Fruit fly (Drosophila melanogaster) whole organism, prepupa: ENCODE measurements around the gene CG31206.
"Not testable (repeated sequence)": the region's sequence is repeated elsewhere in the genome, so short reads cannot be mapped to it uniquely, and the experiment has no call there.

Experiments
- Blimp-1 ChIP-seq: fragments of 200-800 bp; sonication (Bioruptor generic); optimal IDR thresholded peaks from 3 replicates; lab custom pipeline; 2017; ENCODE audit warnings: missing biosample characterization, missing genetic modification characterization, mild to moderate bottlenecking, moderate library complexity, missing genetic modification reagents
- CG11294 ChIP-seq: fragments of 200-800 bp; sonication (Bioruptor generic); IDR thresholded peaks from 2 replicates; pipeline ENCODE4 v1.3.6; 2022; ENCODE audit warnings: missing biosample characterization, missing genetic modification characterization
- CG16779 ChIP-seq: fragments of 200-800 bp; sonication (Bioruptor generic); optimal IDR thresholded peaks from 3 replicates; lab custom pipeline; 2017; ENCODE audit warnings: missing biosample characterization, mild to moderate bottlenecking, missing genetic modification characterization
- CG3032 ChIP-seq: fragments of 200-800 bp; optimal IDR thresholded peaks from 2 replicates; lab custom pipeline; 2019; ENCODE audit warnings: missing biosample characterization, mild to moderate bottlenecking, missing genetic modification characterization, moderate library complexity
- CG32006 ChIP-seq: fragments of 200-800 bp; sonication (Bioruptor generic); optimal IDR thresholded peaks from 3 replicates; lab custom pipeline; 2017; ENCODE audit warnings: missing biosample characterization, mild to moderate bottlenecking, missing genetic modification characterization
- CG34406 ChIP-seq: fragments of 200-800 bp; sonication (Bioruptor generic); optimal IDR thresholded peaks from 3 replicates; lab custom pipeline; 2016; ENCODE audit warnings: missing biosample characterization, missing genetic modification characterization
- CG4318 ChIP-seq: fragments of 200-800 bp; sonication (Bioruptor generic); optimal IDR thresholded peaks from 3 replicates; lab custom pipeline; 2017; ENCODE audit warnings: missing biosample characterization, mild to moderate bottlenecking, missing genetic modification characterization
- CG6276 ChIP-seq: fragments of 200-800 bp; sonication (Bioruptor generic); optimal IDR thresholded peaks from 2 replicates; lab custom pipeline; 2017; ENCODE audit warnings: missing biosample characterization, mild to moderate bottlenecking, missing genetic modification characterization
- CG6792 ChIP-seq: fragments of 200-800 bp; sonication (Bioruptor generic); optimal IDR thresholded peaks from 3 replicates; lab custom pipeline; 2016; ENCODE audit warnings: missing biosample characterization, missing genetic modification characterization
- CG6808 ChIP-seq: fragments of 200-800 bp; sonication (Bioruptor generic); optimal IDR thresholded peaks from 3 replicates; lab custom pipeline; 2017; ENCODE audit warnings: missing biosample characterization, missing genetic modification characterization, mild to moderate bottlenecking, moderate library complexity, missing genetic modification reagents
- CG7368 ChIP-seq: fragments of 200-800 bp; sonication (Bioruptor generic); optimal IDR thresholded peaks from 3 replicates; lab custom pipeline; 2016; ENCODE audit warnings: missing biosample characterization, missing genetic modification characterization
- CG8119 ChIP-seq: fragments of 200-800 bp; sonication (Bioruptor generic); IDR thresholded peaks from 3 replicates; pipeline ENCODE4 v1.3.6; 2022; ENCODE audit warnings: missing biosample characterization, missing genetic modification characterization
- CG8319 ChIP-seq: fragments of 200-800 bp; sonication (Bioruptor generic); optimal IDR thresholded peaks from 3 replicates; lab custom pipeline; 2016; ENCODE audit warnings: missing biosample characterization, missing genetic modification characterization
- CG9139 ChIP-seq: fragments of 200-800 bp; sonication (Bioruptor generic); optimal IDR thresholded peaks from 3 replicates; lab custom pipeline; 2017; ENCODE audit warnings: missing biosample characterization, mild to moderate bottlenecking, missing genetic modification characterization
- Eip75B ChIP-seq: fragments of 200-800 bp; sonication (Bioruptor generic); optimal IDR thresholded peaks from 3 replicates; lab custom pipeline; 2016; ENCODE audit warnings: missing biosample characterization, missing genetic modification characterization
- Eip78C ChIP-seq: fragments of 200-800 bp; sonication (Bioruptor generic); peaks from one replicate; lab custom pipeline; 2016; ENCODE audit warnings: missing biosample characterization, missing genetic modification characterization
- Eip93F ChIP-seq: fragments of 200-800 bp; sonication (Bioruptor generic); optimal IDR thresholded peaks from 2 replicates; lab custom pipeline; 2016; ENCODE audit warnings: missing biosample characterization, mild to moderate bottlenecking, missing genetic modification characterization
- Hr38 ChIP-seq: sonication (Bioruptor generic); optimal IDR thresholded peaks from 2 replicates; lab custom pipeline; 2016; ENCODE audit warnings: missing biosample characterization, missing genetic modification characterization
- Hr39 ChIP-seq: fragments of 200-800 bp; sonication (Bioruptor generic); optimal IDR thresholded peaks from 2 replicates; lab custom pipeline; 2016; ENCODE audit warnings: missing biosample characterization, missing genetic modification characterization
- Lpt ChIP-seq: fragments of 200-800 bp; sonication (Bioruptor generic); optimal IDR thresholded peaks from 3 replicates; lab custom pipeline; 2016; ENCODE audit warnings: missing biosample characterization, missing genetic modification characterization
- Met ChIP-seq: fragments of 200-800 bp; sonication (Bioruptor generic); optimal IDR thresholded peaks from 3 replicates; lab custom pipeline; 2016; ENCODE audit warnings: missing biosample characterization, missing genetic modification characterization
- Smox ChIP-seq: fragments of 200-800 bp; sonication (Bioruptor generic); optimal IDR thresholded peaks from 3 replicates; lab custom pipeline; 2016; ENCODE audit warnings: missing biosample characterization, missing genetic modification characterization
- Sox102F ChIP-seq: fragments of 200-800 bp; sonication (Bioruptor generic); optimal IDR thresholded peaks from 2 replicates; lab custom pipeline; 2016; ENCODE audit warnings: missing biosample characterization, mild to moderate bottlenecking, missing genetic modification characterization
- Sox14 ChIP-seq: fragments of 200-800 bp; sonication (Bioruptor generic); optimal IDR thresholded peaks from 3 replicates; lab custom pipeline; 2016; ENCODE audit warnings: missing biosample characterization, missing genetic modification characterization
- Sox15 ChIP-seq: fragments of 200-800 bp; sonication (Bioruptor generic); optimal IDR thresholded peaks from 3 replicates; lab custom pipeline; 2016; ENCODE audit warnings: missing biosample characterization, missing genetic modification characterization
- acj6 ChIP-seq: fragments of 200-800 bp; sonication (Bioruptor generic); optimal IDR thresholded peaks from 3 replicates; lab custom pipeline; 2016; ENCODE audit warnings: missing biosample characterization, missing genetic modification characterization
- cyc ChIP-seq: fragments of 200-800 bp; sonication (Bioruptor generic); optimal IDR thresholded peaks from 3 replicates; lab custom pipeline; 2016; ENCODE audit warnings: missing biosample characterization, missing genetic modification characterization
- dsx ChIP-seq: fragments of 200-800 bp; optimal IDR thresholded peaks from 3 replicates; lab custom pipeline; 2019; ENCODE audit warnings: missing biosample characterization, mild to moderate bottlenecking, missing genetic modification characterization, moderate library complexity; ENCODE audit not compliant: poor library complexity, severe bottlenecking
- fkh ChIP-seq: fragments of 200-800 bp; sonication (Bioruptor generic); optimal IDR thresholded peaks from 3 replicates; lab custom pipeline; 2017; ENCODE audit warnings: missing biosample characterization, mild to moderate bottlenecking, missing genetic modification characterization, moderate library complexity
- lz ChIP-seq: fragments of 200-800 bp; sonication (Bioruptor generic); optimal IDR thresholded peaks from 3 replicates; lab custom pipeline; 2016; ENCODE audit warnings: missing biosample characterization, missing genetic modification characterization
- net ChIP-seq: fragments of 200-800 bp; sonication (Bioruptor generic); optimal IDR thresholded peaks from 3 replicates; lab custom pipeline; 2016; ENCODE audit warnings: missing biosample characterization, missing genetic modification characterization
- pdm3 ChIP-seq: fragments of 200-800 bp; sonication (Bioruptor generic); optimal IDR thresholded peaks from 3 replicates; lab custom pipeline; 2016; ENCODE audit warnings: missing biosample characterization, missing genetic modification characterization
- salr ChIP-seq, 2 experiments: fragments of 200-800 bp; sonication (Bioruptor generic); optimal IDR thresholded peaks; 3 replicates each; lab custom pipeline; 2016 to 2018; ENCODE audit warnings: missing biosample characterization in 2 of 2, missing genetic modification characterization in 2 of 2, mild to moderate bottlenecking in 1 of 2
- ss ChIP-seq, 2 experiments: fragments of 200-800 bp; sonication (Bioruptor generic); optimal IDR thresholded peaks; 2 replicates in 1 of 2; 3 replicates in 1 of 2; lab custom pipeline; 2017 to 2018; ENCODE audit warnings: mild to moderate bottlenecking in 2 of 2, missing biosample characterization in 2 of 2, missing genetic modification characterization in 2 of 2, moderate library complexity in 1 of 2
- topi ChIP-seq: fragments of 200-800 bp; sonication (Bioruptor generic); optimal IDR thresholded peaks from 3 replicates; lab custom pipeline; 2016; ENCODE audit warnings: missing biosample characterization, missing genetic modification characterization
- vri ChIP-seq: fragments of 200-800 bp; sonication (Bioruptor generic); optimal IDR thresholded peaks from 3 replicates; lab custom pipeline; 2016; ENCODE audit warnings: missing biosample characterization, mild to moderate bottlenecking, missing genetic modification characterization

Gene CG31206

dm6 chr3R:20114538-20114937, 6.8 kb upstream of the CG31206 start, which contains the start of gene CG10887:
TSS of gene CG10887 (plus strand) at chr3R:20114838.
- not testable (repeated sequence) for TF ChIP-seq fkh (GFP tag; lab: Kevin White, UChicago); Hr39; CG16779 (tag; lab: Kevin White, UChicago)
- TF ChIP-seq, all 60 proteins: peak for 0; not testable (repeated sequence) for 60

dm6 chr3R:20082350-20082749, 25.4 kb downstream of the CG31206 start, which contains the start of gene Rh3:
TSS of gene Rh3 (minus strand) at chr3R:20082450.
- no peak for TF ChIP-seq lz (GFP tag; lab: Kevin White, UChicago)

- no peak for TF ChIP-seq topi (GFP tag; lab: Kevin White, UChicago)
- TF ChIP-seq fkh (GFP tag; lab: Kevin White, UChicago) = no peak
- no peak for TF ChIP-seq CG4318 (GFP tag; lab: Kevin White, UChicago)
- TF ChIP-seq CG34406 (GFP tag; lab: Kevin White, UChicago) = no peak
- TF ChIP-seq CG11294 (GFP tag; lab: Robert Waterston, UW) = no peak
- TF ChIP-seq pdm3 = no peak
- no peak for TF ChIP-seq Eip93F
- no peak for TF ChIP-seq Smox (GFP tag; lab: Kevin White, UChicago)
- TF ChIP-seq CG8119 (GFP tag; lab: Robert Waterston, UW) = no peak
- TF ChIP-seq cyc (GFP tag; lab: Kevin White, UChicago) = no peak
- TF ChIP-seq Met (GFP tag; lab: Kevin White, UChicago) = no peak
- TF ChIP-seq Sox102F (GFP tag; lab: Kevin White, UChicago) = no peak
- TF ChIP-seq Lpt = no peak
- no peak for TF ChIP-seq CG6792
- TF ChIP-seq CG6808 = no peak
- no peak for TF ChIP-seq Sox15 (GFP tag; lab: Kevin White, UChicago)
- no peak for TF ChIP-seq salr (GFP tag; optimal IDR thresholded peaks at IDR 0.05; lab: Kevin White, UChicago)
Measured at dm6 chr3R:20080205-20080604, 27.6 kb downstream of the CG31206 start.

- TF ChIP-seq Sox14 (GFP tag; lab: Kevin White, UChicago) (no peak), CG7368 (no peak), Eip78C (GFP tag; lab: Kevin White, UChicago) (no peak), CG34406 (GFP tag; lab: Kevin White, UChicago) (no peak), net (GFP tag; lab: Kevin White, UChicago) (no peak), CG8319 (GFP tag; lab: Kevin White, UChicago) (no peak), Hr39 (no peak), Hr38 (no peak)
Measured at dm6 chr3R:20066435-20066834, 41.3 kb downstream of the CG31206 start.

- TF ChIP-seq topi (GFP tag; lab: Kevin White, UChicago) (no peak), vri (GFP tag; lab: Kevin White, UChicago) (no peak), Lpt (no peak), CG32006 (no peak), acj6 (GFP tag; lab: Kevin White, UChicago) (no peak), Eip75B (GFP tag; lab: Kevin White, UChicago) (no peak), ss (GFP tag; optimal IDR thresholded peaks at IDR 0.05; lab: Kevin White, UChicago) (no peak), CG3032 (no peak), CG9139 (GFP tag; lab: Kevin White, UChicago) (no peak), CG7368 (no peak)
Measured at dm6 chr3R:20059650-20060049, 48.1 kb downstream of the CG31206 start, which contains the start of gene CG4390. TSS of gene CG4390 (minus strand) at chr3R:20059750.

- no peak for TF ChIP-seq Sox14 (GFP tag; lab: Kevin White, UChicago)
- no peak for TF ChIP-seq CG11294 (GFP tag; lab: Robert Waterston, UW)
- TF ChIP-seq CG6276 (GFP tag; lab: Kevin White, UChicago) = no peak
- TF ChIP-seq CG6808 = no peak
- no peak for TF ChIP-seq CG16779 (tag; lab: Kevin White, UChicago)
- TF ChIP-seq Blimp-1 (GFP tag; lab: Kevin White, UChicago) = no peak
- no peak for TF ChIP-seq dsx (GFP tag; lab: Kevin White, UChicago)
- no peak for TF ChIP-seq Sox15 (GFP tag; lab: Kevin White, UChicago)
Measured at dm6 chr3R:20058960-20059359, 48.8 kb downstream of the CG31206 start.
